Worm (Caenorhabditis elegans) whole organism, midembryonic: ENCODE results near the gene ceh-76.

Experiments
- T22C8.4 ChIP-seq: fragments of 200-800 bp; sonication (Bioruptor generic); IDR thresholded peaks from 2 replicates; pipeline ENCODE4 v1.3.6; 2022; ENCODE audit warnings: missing genetic modification characterization, missing compliant biosample characterization
- cog-1 ChIP-seq: sonication (generic microtip); optimal IDR thresholded peaks from 2 replicates; lab custom pipeline; 2016; ENCODE audit warnings: missing genetic modification characterization, missing compliant biosample characterization
- flt-1 ChIP-seq: fragments of 200-800 bp; sonication (Bioruptor generic); IDR thresholded peaks from 2 replicates; pipeline ENCODE4 v1.3.6; 2022; ENCODE audit warnings: missing genetic modification characterization, missing compliant biosample characterization
- klf-2 ChIP-seq: fragments of 200-800 bp; sonication (Bioruptor generic); conservative IDR thresholded peaks from 2 replicates; pipeline ENCODE4 v1.3.6; 2022; ENCODE audit warnings: missing genetic modification reagents, missing genetic modification characterization, missing compliant biosample characterization
- med-1 ChIP-seq: sonication (generic microtip); optimal IDR thresholded peaks from 2 replicates; lab custom pipeline; 2017; ENCODE audit warnings: missing genetic modification characterization, mild to moderate bottlenecking, missing compliant biosample characterization, antibody characterized with exemption, missing genetic modification reagents; ENCODE audit not compliant: insufficient read depth
- ref-1 ChIP-seq: fragments of 200-800 bp; sonication (Bioruptor generic); conservative IDR thresholded peaks from 2 replicates; pipeline ENCODE4 v1.3.6; 2022; ENCODE audit warnings: missing genetic modification reagents, missing genetic modification characterization, missing compliant biosample characterization
- tab-1 ChIP-seq: fragments of 200-800 bp; sonication (Bioruptor generic); IDR thresholded peaks from 2 replicates; pipeline ENCODE4 v1.3.6; 2022; ENCODE audit warnings: missing genetic modification characterization, missing compliant biosample characterization
- ztf-23 ChIP-seq: fragments of 200-800 bp; sonication (Bioruptor generic); IDR thresholded peaks from 2 replicates; pipeline ENCODE4 v1.3.6; 2022; ENCODE audit warnings: missing genetic modification reagents, missing genetic modification characterization, missing compliant biosample characterization
- ztf-29 ChIP-seq: fragments of 200-800 bp; sonication (Bioruptor generic); IDR thresholded peaks from 2 replicates; pipeline ENCODE4 v1.3.6; 2022; ENCODE audit warnings: missing genetic modification reagents, missing genetic modification characterization, missing compliant biosample characterization

Gene ceh-76

ce11 chrV:7995878-7996277 lies 1.4 kb upstream of the ceh-76 start, which contains the start of gene Y97E10AR.2:
Gene Y97E10AR.2 (plus strand): TSS chrV:7996178.
- TF ChIP-seq ref-1 (GFP tag; lab: Robert Waterston, UW): no peak
- no peak for TF ChIP-seq ztf-29 (GFP tag; lab: Robert Waterston, UW)
- no peak for TF ChIP-seq flt-1 (GFP tag; lab: Robert Waterston, UW)
- no peak for TF ChIP-seq T22C8.4 (GFP tag; lab: Robert Waterston, UW)
- no peak for TF ChIP-seq ztf-23 (GFP tag; lab: Robert Waterston, UW)
- no peak for TF ChIP-seq tab-1
- no peak for TF ChIP-seq cog-1 (tag; lab: Kevin White, UChicago)
- no peak for TF ChIP-seq klf-2 (GFP tag; lab: Robert Waterston, UW)
- no peak for TF ChIP-seq med-1 (GFP tag; lab: Kevin White, UChicago)

ce11 chrV:7995165-7995564 lies 695 bp upstream of the ceh-76 start:
- TF ChIP-seq cog-1 (tag; lab: Kevin White, UChicago) (no peak), flt-1 (GFP tag; lab: Robert Waterston, UW) (no peak), ztf-29 (GFP tag; lab: Robert Waterston, UW) (no peak), klf-2 (GFP tag; lab: Robert Waterston, UW) (no peak), med-1 (GFP tag; lab: Kevin White, UChicago) (no peak), tab-1 (no peak)

ce11 chrV:7985860-7986259 lies 8.6 kb downstream of the ceh-76 start, which contains the start of gene Y97E10AL.1:
Gene Y97E10AL.1 (plus strand): TSS chrV:7986160.
- TF ChIP-seq ztf-29 (GFP tag; lab: Robert Waterston, UW) (no peak), klf-2 (GFP tag; lab: Robert Waterston, UW) (no peak), ztf-23 (GFP tag; lab: Robert Waterston, UW) (no peak), ref-1 (GFP tag; lab: Robert Waterston, UW) (no peak), cog-1 (tag; lab: Kevin White, UChicago) (no peak), flt-1 (GFP tag; lab: Robert Waterston, UW) (no peak), T22C8.4 (GFP tag; lab: Robert Waterston, UW) (no peak), med-1 (GFP tag; lab: Kevin White, UChicago) (no peak), tab-1 (no peak)

ce11 chrV:7983381-7984052 lies 11.0 kb downstream of the ceh-76 start, which contains the start of the genes natb-1 and abhd-12:
Gene natb-1 (minus strand): TSS chrV:7983431.
Gene abhd-12 (plus strand): TSS chrV:7983879.
- TF ChIP-seq ztf-23 (GFP tag; lab: Robert Waterston, UW): no peak
- 0 out of 2 replicates have a peak, but pooled peaks have one; percentile 52 for TF ChIP-seq flt-1 (GFP tag; lab: Robert Waterston, UW)

- TF ChIP-seq cog-1 (tag; lab: Kevin White, UChicago): no peak
- TF ChIP-seq ref-1 (GFP tag; lab: Robert Waterston, UW): no peak
- TF ChIP-seq klf-2 (GFP tag; lab: Robert Waterston, UW): no peak
- no peak for TF ChIP-seq ztf-29 (GFP tag; lab: Robert Waterston, UW)
- TF ChIP-seq T22C8.4 (GFP tag; lab: Robert Waterston, UW): no peak
- TF ChIP-seq med-1 (GFP tag; lab: Kevin White, UChicago): no peak
- no peak for TF ChIP-seq ztf-23 (GFP tag; lab: Robert Waterston, UW)
- TF ChIP-seq tab-1: no peak
- no peak for TF ChIP-seq flt-1 (GFP tag; lab: Robert Waterston, UW)
Observed at ce11 chrV:7980993-7981595, 13.4 kb downstream of the ceh-76 start, which contains the start of gene F26D11.1. Gene F26D11.1 (plus strand): TSS chrV:7981545.

- no peak for TF ChIP-seq cog-1 (tag; lab: Kevin White, UChicago)
- no peak for TF ChIP-seq ref-1 (GFP tag; lab: Robert Waterston, UW)
- no peak for TF ChIP-seq T22C8.4 (GFP tag; lab: Robert Waterston, UW)
- no peak for TF ChIP-seq ztf-23 (GFP tag; lab: Robert Waterston, UW)
- TF ChIP-seq ztf-29 (GFP tag; lab: Robert Waterston, UW): no peak
- TF ChIP-seq tab-1: no peak
- no peak for TF ChIP-seq med-1 (GFP tag; lab: Kevin White, UChicago)
- no peak for TF ChIP-seq flt-1 (GFP tag; lab: Robert Waterston, UW)
- no peak for TF ChIP-seq klf-2 (GFP tag; lab: Robert Waterston, UW)
Observed at ce11 chrV:7980370-7980987, 14.0 kb downstream of the ceh-76 start.

- TF ChIP-seq flt-1 (GFP tag; lab: Robert Waterston, UW) (peak; percentile 24; the same call in 1 of the 2 replicates), ref-1 (GFP tag; lab: Robert Waterston, UW) (no peak), T22C8.4 (GFP tag; lab: Robert Waterston, UW) (peak; percentile 55; the same call in 1 of the 2 replicates), klf-2 (GFP tag; lab: Robert Waterston, UW) (no peak), tab-1 (no peak), cog-1 (tag; lab: Kevin White, UChicago) (peak; percentile 14), ztf-29 (GFP tag; lab: Robert Waterston, UW) (no peak), med-1 (GFP tag; lab: Kevin White, UChicago) (no peak), ztf-23 (GFP tag; lab: Robert Waterston, UW) (0 out of 2 replicates have a peak, but pooled peaks have one; percentile 30)
Observed at ce11 chrV:7978798-7979197, 15.7 kb downstream of the ceh-76 start.

- TF ChIP-seq ztf-29 (GFP tag; lab: Robert Waterston, UW): no peak
- TF ChIP-seq klf-2 (GFP tag; lab: Robert Waterston, UW): no peak
- TF ChIP-seq med-1 (GFP tag; lab: Kevin White, UChicago): no peak
- no peak for TF ChIP-seq flt-1 (GFP tag; lab: Robert Waterston, UW)
- no peak for TF ChIP-seq cog-1 (tag; lab: Kevin White, UChicago)
- no peak for TF ChIP-seq T22C8.4 (GFP tag; lab: Robert Waterston, UW)
- TF ChIP-seq tab-1: no peak
- TF ChIP-seq ref-1 (GFP tag; lab: Robert Waterston, UW): no peak
- TF ChIP-seq ztf-23 (GFP tag; lab: Robert Waterston, UW): no peak
Observed at ce11 chrV:7977701-7978461, 16.6 kb downstream of the ceh-76 start, which contains the start of gene let-413. Gene let-413 (minus strand): TSS chrV:7977776.
